Worm (Caenorhabditis elegans): Measurements from ENCODE around the gene F46C3.2.
A peak's percentile ranks its signal among the peaks of the same experiment; 100 is the strongest.

Gene F46C3.2

ce11 chrX:11465215-11465614 is 46.6 kb upstream of the F46C3.2 start, which contains the start of gene lin-14 (continued):
- TF ChIP-seq daf-12 (tag; optimal IDR thresholded peaks at IDR 0.05): no peak
- TF ChIP-seq F49E8.2 (tag; optimal IDR thresholded peaks at IDR 0.05; ENCODE audit: borderline replicate concordance): no peak
- TF ChIP-seq nhr-10 (tag; optimal IDR thresholded peaks at IDR 0.05): no peak
- TF ChIP-seq fkh-10 (GFP tag; optimal IDR thresholded peaks at IDR 0.05): no peak
- no peak for TF ChIP-seq ZK337.2 (GFP tag; IDR thresholded peaks at IDR 0.05)
- TF ChIP-seq zip-2 (tag; optimal IDR thresholded peaks at IDR 0.05): no peak
- TF ChIP-seq nhr-25 (tag; optimal IDR thresholded peaks at IDR 0.05; ENCODE audit: borderline replicate concordance, insufficient read depth): peak; percentile 48
- no peak for TF ChIP-seq ceh-62 (tag; optimal IDR thresholded peaks at IDR 0.05)
- no peak for TF ChIP-seq tag-97 (GFP tag; IDR thresholded peaks at IDR 0.05)
- no peak for TF ChIP-seq lin-39 (tag; optimal IDR thresholded peaks at IDR 0.05)
- no peak for TF ChIP-seq saeg-2 (GFP tag; IDR thresholded peaks at IDR 0.05)
- peak; percentile 29 for TF ChIP-seq dpl-1 (GFP tag; optimal IDR thresholded peaks at IDR 0.05)
- TF ChIP-seq spr-1 (tag; optimal IDR thresholded peaks at IDR 0.05): peak; percentile 1
- TF ChIP-seq nhr-111 (GFP tag; optimal IDR thresholded peaks at IDR 0.05): no peak
- no peak for TF ChIP-seq egl-27 (tag; optimal IDR thresholded peaks at IDR 0.05)
- peak; percentile 64; the same call in 1 of the 2 replicates for TF ChIP-seq tra-1 (GFP tag; IDR thresholded peaks at IDR 0.05)
- TF ChIP-seq nhr-77 (tag; optimal IDR thresholded peaks at IDR 0.05): no peak
- TF ChIP-seq dmd-8 (GFP tag; IDR thresholded peaks at IDR 0.05): no peak
- no peak for TF ChIP-seq arid-1 (GFP tag; conservative IDR thresholded peaks at IDR 0.05)
- TF ChIP-seq ctbp-1 (GFP tag; IDR thresholded peaks at IDR 0.05): 0 out of 2 replicates have a peak, but pooled peaks have one; percentile 37
- TF ChIP-seq ces-1 (GFP tag; optimal IDR thresholded peaks at IDR 0.05): no peak
- TF ChIP-seq nhr-102 (tag; optimal IDR thresholded peaks at IDR 0.05): peak; percentile 18
- TF ChIP-seq ztf-7 (tag; optimal IDR thresholded peaks at IDR 0.05): no peak
- TF ChIP-seq spr-3 (GFP tag; optimal IDR thresholded peaks at IDR 0.05): no peak
- no peak for TF ChIP-seq mdt-29 (GFP tag; IDR thresholded peaks at IDR 0.05)
- no peak for TF ChIP-seq ceh-20 (GFP tag; IDR thresholded peaks at IDR 0.05)
- no peak for TF ChIP-seq snpc-4 (tag; optimal IDR thresholded peaks at IDR 0.05)
- no peak for TF ChIP-seq ZK546.5 (tag; optimal IDR thresholded peaks at IDR 0.05)
- TF ChIP-seq nhr-6 (tag; optimal IDR thresholded peaks at IDR 0.05): no peak
- TF ChIP-seq unc-62 (GFP tag; optimal IDR thresholded peaks at IDR 0.05 in 1 of 2): no peak
- no peak for TF ChIP-seq unc-62 (tag; optimal IDR thresholded peaks at IDR 0.05)
- TF ChIP-seq lin-1 (GFP tag; IDR thresholded peaks at IDR 0.05): 0 out of 2 replicates have a peak, but pooled peaks have one; percentile 9
- no peak for TF ChIP-seq unc-39 (tag; optimal IDR thresholded peaks at IDR 0.05)
- TF ChIP-seq Y75B8A.6 (GFP tag; IDR thresholded peaks at IDR 0.05): no peak
- TF ChIP-seq dmd-9 (GFP tag; IDR thresholded peaks at IDR 0.05): no peak
- peak; percentile 89 for TF ChIP-seq hlh-11 (tag; optimal IDR thresholded peaks at IDR 0.05)
- TF ChIP-seq nhr-41 (GFP tag; IDR thresholded peaks at IDR 0.05): 0 out of 2 replicates have a peak, but pooled peaks have one; percentile 15
- TF ChIP-seq egl-43 (GFP tag; IDR thresholded peaks at IDR 0.05): 0 out of 2 replicates have a peak, but pooled peaks have one; percentile 33
- TF ChIP-seq sdz-12 (GFP tag; optimal IDR thresholded peaks at IDR 0.05): no peak
- TF ChIP-seq F26F4.8 (GFP tag; conservative IDR thresholded peaks at IDR 0.05): no peak
- no peak for TF ChIP-seq zfp-3 (GFP tag; conservative IDR thresholded peaks at IDR 0.05)
- peak in 1 of 2 experiments; percentile 27 for TF ChIP-seq daf-16 (GFP tag; optimal IDR thresholded peaks at IDR 0.05)
- peak; percentile 13 for TF ChIP-seq daf-16 (tag; optimal IDR thresholded peaks at IDR 0.05)
- no peak for TF ChIP-seq F37D6.2 (tag; optimal IDR thresholded peaks at IDR 0.05)
- TF ChIP-seq rbr-2 (tag; optimal IDR thresholded peaks at IDR 0.05): peak; percentile 54
- TF ChIP-seq lin-38 (GFP tag; IDR thresholded peaks at IDR 0.05): peak; percentile 16; the same call in 1 of the 2 replicates
- TF ChIP-seq aha-1 (tag): peak; percentile 91
- TF ChIP-seq mes-2 (tag; optimal IDR thresholded peaks at IDR 0.05; ENCODE audit: poor library complexity, severe bottlenecking): peak; percentile 44
- no peak for TF ChIP-seq lin-15B (tag; optimal IDR thresholded peaks at IDR 0.05)
- TF ChIP-seq ceh-32 (tag; optimal IDR thresholded peaks at IDR 0.05; ENCODE audit: poor library complexity): no peak
- no peak for TF ChIP-seq cey-2 (tag; optimal IDR thresholded peaks at IDR 0.05; ENCODE audit: borderline replicate concordance, insufficient read depth)
- TF ChIP-seq pqm-1 (tag; optimal IDR thresholded peaks at IDR 0.05): no peak

Measured in whole organism, L4 larva.